Worm (Caenorhabditis elegans) whole organism, L4/young adult: ENCODE measurements around the gene srw-103.
"Not testable (repeated sequence)": the region's sequence is repeated elsewhere in the genome, so short reads cannot be mapped to it uniquely, and the experiment has no call there.

Experiments
- dao-5 ChIP-seq: sonication (generic microtip); optimal IDR thresholded peaks from 2 replicates; lab custom pipeline; 2016; ENCODE audit warnings: missing genotype, missing genetic modification characterization, moderate library complexity, missing compliant biosample characterization
- him-1 ChIP-seq: sonication (generic microtip); optimal IDR thresholded peaks from 2 replicates; lab custom pipeline; 2016; ENCODE audit warnings: missing genotype, missing genetic modification reagents, missing genetic modification characterization, missing compliant biosample characterization

ce11 chrV:1693876-1694275, 23.1 kb upstream of the srw-103 start, which contains the start of gene Y46H3C.7:
- TF ChIP-seq him-1, dao-5 (tag; lab: Kevin White, UChicago): not testable (repeated sequence)
